Worm (Caenorhabditis elegans) whole organism, mixed stage, embryonic: ENCODE data around the gene flp-8.

ENCODE experiments used
- M03D4.4 ChIP-seq: sonication (generic microtip); optimal IDR thresholded peaks from 2 replicates; lab custom pipeline; 2017; ENCODE audit warnings: mild to moderate bottlenecking, missing genetic modification characterization, missing compliant biosample characterization
- bed-3 ChIP-seq: fragments of 200-800 bp; sonication (Bioruptor generic); optimal IDR thresholded peaks from 3 replicates; lab custom pipeline; 2018; ENCODE audit warnings: mild to moderate bottlenecking, missing genetic modification characterization, moderate library complexity, missing compliant biosample characterization
- blmp-1 ChIP-seq: fragments of 150-350 bp; optimal IDR thresholded peaks from 2 replicates; lab custom pipeline; 2014; ENCODE audit warnings: missing biosample characterization, missing genetic modification characterization
- ceh-39 ChIP-seq: fragments of 150-350 bp; optimal IDR thresholded peaks from 2 replicates; lab custom pipeline; 2014; ENCODE audit warnings: missing biosample characterization, missing genetic modification characterization
- ceh-83 ChIP-seq: fragments of 200-800 bp; sonication (Bioruptor generic); optimal IDR thresholded peaks from 2 replicates; lab custom pipeline; 2018; ENCODE audit warnings: mild to moderate bottlenecking, missing genetic modification characterization, missing compliant biosample characterization
- ces-1 ChIP-seq: fragments of 150-350 bp; optimal IDR thresholded peaks from 2 replicates; lab custom pipeline; 2014; ENCODE audit warnings: missing biosample characterization, missing genetic modification reagents, missing genetic modification characterization
- cnd-1 ChIP-seq: fragments of 200-800 bp; sonication (Bioruptor generic); optimal IDR thresholded peaks from 2 replicates; lab custom pipeline; 2018; ENCODE audit warnings: mild to moderate bottlenecking, missing genetic modification characterization, missing compliant biosample characterization
- drap-1 ChIP-seq: fragments of 200-800 bp; sonication (Bioruptor generic); optimal IDR thresholded peaks from 3 replicates; lab custom pipeline; 2018; ENCODE audit warnings: mild to moderate bottlenecking, missing genetic modification characterization, missing compliant biosample characterization
- elt-1 ChIP-seq: sonication (generic microtip); optimal IDR thresholded peaks from 2 replicates; lab custom pipeline; 2017; ENCODE audit warnings: missing genetic modification characterization, mild to moderate bottlenecking, missing compliant biosample characterization, antibody characterized with exemption, moderate library complexity, borderline replicate concordance; ENCODE audit not compliant: insufficient read depth
- elt-3 ChIP-seq: fragments of 150-350 bp; optimal IDR thresholded peaks from 2 replicates; lab custom pipeline; 2014; ENCODE audit warnings: missing biosample characterization, missing genetic modification characterization
- flh-1 ChIP-seq: fragments of 200-800 bp; sonication (Bioruptor generic); optimal IDR thresholded peaks from 2 replicates; lab custom pipeline; 2018; ENCODE audit warnings: mild to moderate bottlenecking, missing genetic modification characterization, moderate library complexity, missing compliant biosample characterization
- ham-2 ChIP-seq: fragments of 200-800 bp; sonication (Bioruptor generic); optimal IDR thresholded peaks from 2 replicates; lab custom pipeline; 2018; ENCODE audit warnings: mild to moderate bottlenecking, missing genetic modification characterization, missing compliant biosample characterization
- hlh-1 ChIP-seq: fragments of 150-350 bp; optimal IDR thresholded peaks from 2 replicates; lab custom pipeline; 2014; ENCODE audit warnings: missing biosample characterization, missing genetic modification reagents, missing genetic modification characterization
- lin-13 ChIP-seq: fragments of 150-350 bp; optimal IDR thresholded peaks from 2 replicates; lab custom pipeline; 2014; ENCODE audit warnings: missing biosample characterization, missing genetic modification characterization
- lin-32 ChIP-seq: fragments of 200-800 bp; sonication (Bioruptor generic); optimal IDR thresholded peaks from 2 replicates; lab custom pipeline; 2018; ENCODE audit warnings: mild to moderate bottlenecking, missing genetic modification characterization, missing compliant biosample characterization
- lsy-2 ChIP-seq: fragments of 150-350 bp; optimal IDR thresholded peaks from 2 replicates; lab custom pipeline; 2014; ENCODE audit warnings: missing biosample characterization, missing genetic modification characterization
- mab-5 ChIP-seq: fragments of 150-350 bp; optimal IDR thresholded peaks from 2 replicates; lab custom pipeline; 2014; ENCODE audit warnings: missing biosample characterization, missing genetic modification characterization
- mep-1 ChIP-seq: fragments of 150-350 bp; optimal IDR thresholded peaks from 2 replicates; lab custom pipeline; 2017; ENCODE audit warnings: missing biosample characterization, missing genetic modification reagents, missing genetic modification characterization, inconsistent platforms
- mls-2 ChIP-seq: sonication (generic microtip); optimal IDR thresholded peaks from 2 replicates; lab custom pipeline; 2016; ENCODE audit warnings: mild to moderate bottlenecking, missing genetic modification characterization, moderate library complexity, missing compliant biosample characterization
- nhr-12 ChIP-seq: fragments of 150-350 bp; optimal IDR thresholded peaks from 2 replicates; lab custom pipeline; 2014; ENCODE audit warnings: missing biosample characterization, missing genetic modification characterization
- nhr-2 ChIP-seq: fragments of 150-350 bp; optimal IDR thresholded peaks from 2 replicates; lab custom pipeline; 2014; ENCODE audit warnings: missing biosample characterization, missing genetic modification characterization
- nhr-237 ChIP-seq: fragments of 150-350 bp; optimal IDR thresholded peaks from 2 replicates; lab custom pipeline; 2014; ENCODE audit warnings: missing biosample characterization, missing genetic modification characterization
- nhr-28 ChIP-seq: fragments of 150-350 bp; optimal IDR thresholded peaks from 2 replicates; lab custom pipeline; 2014; ENCODE audit warnings: missing biosample characterization, missing genetic modification characterization
- nhr-76 ChIP-seq: sonication (generic microtip); optimal IDR thresholded peaks from 2 replicates; lab custom pipeline; 2017; ENCODE audit warnings: missing biosample characterization, missing genetic modification characterization
- pha-4 ChIP-seq: fragments of 150-350 bp; optimal IDR thresholded peaks from 2 replicates; lab custom pipeline; 2018; ENCODE audit warnings: missing biosample characterization, missing genetic modification reagents, missing genetic modification characterization
- sem-2 ChIP-seq: fragments of 200-800 bp; sonication (Bioruptor generic); optimal IDR thresholded peaks from 2 replicates; lab custom pipeline; 2018; ENCODE audit warnings: mild to moderate bottlenecking, missing genetic modification characterization, missing compliant biosample characterization
- snpc-4 ChIP-seq: fragments of 150-350 bp; optimal IDR thresholded peaks from 2 replicates; lab custom pipeline; 2014; ENCODE audit warnings: missing biosample characterization, missing genetic modification characterization
- sptf-1 ChIP-seq: sonication (generic microtip); optimal IDR thresholded peaks from 2 replicates; lab custom pipeline; 2017; ENCODE audit warnings: mild to moderate bottlenecking, missing genetic modification characterization, moderate library complexity, missing compliant biosample characterization
- tbx-8 ChIP-seq: fragments of 200-800 bp; sonication (Bioruptor generic); optimal IDR thresholded peaks from 2 replicates; lab custom pipeline; 2018; ENCODE audit warnings: mild to moderate bottlenecking, missing genetic modification characterization, moderate library complexity, missing compliant biosample characterization
- unc-120 ChIP-seq: sonication (generic microtip); optimal IDR thresholded peaks from 2 replicates; lab custom pipeline; 2017; ENCODE audit warnings: missing genetic modification characterization, missing compliant biosample characterization; ENCODE audit not compliant: poor library complexity, severe bottlenecking
- unc-39 ChIP-seq: fragments of 150-350 bp; optimal IDR thresholded peaks from 2 replicates; lab custom pipeline; 2014; ENCODE audit warnings: missing biosample characterization, missing genetic modification characterization
- unc-62 ChIP-seq: fragments of 150-350 bp; optimal IDR thresholded peaks from 2 replicates; lab custom pipeline; 2014; ENCODE audit warnings: missing biosample characterization, missing genetic modification reagents, missing genetic modification characterization
- zip-8 ChIP-seq: fragments of 150-350 bp; optimal IDR thresholded peaks from 2 replicates; lab custom pipeline; 2014; ENCODE audit warnings: missing biosample characterization, missing genetic modification characterization
- ztf-11 ChIP-seq: fragments of 150-350 bp; optimal IDR thresholded peaks from 2 replicates; lab custom pipeline; 2014; ENCODE audit warnings: missing biosample characterization, missing genetic modification characterization

Gene flp-8

ce11 chrX:14842846-14843369, 38.3 kb upstream of the flp-8 start:
- no peak for TF ChIP-seq sptf-1 (tag; lab: Kevin White, UChicago)
- TF ChIP-seq elt-3 (tag; lab: Kevin White, UChicago), result no peak
- TF ChIP-seq nhr-76 (tag; lab: Kevin White, UChicago), result no peak
- TF ChIP-seq ztf-11 (tag; lab: Kevin White, UChicago), result no peak
- no peak for TF ChIP-seq elt-1 (tag; lab: Kevin White, UChicago)
- TF ChIP-seq flh-1, result no peak
- no peak for TF ChIP-seq M03D4.4

ce11 chrX:14844481-14844880, 36.7 kb upstream of the flp-8 start:
- TF ChIP-seq mep-1 (tag; lab: Kevin White, UChicago), result no peak

DNA sequence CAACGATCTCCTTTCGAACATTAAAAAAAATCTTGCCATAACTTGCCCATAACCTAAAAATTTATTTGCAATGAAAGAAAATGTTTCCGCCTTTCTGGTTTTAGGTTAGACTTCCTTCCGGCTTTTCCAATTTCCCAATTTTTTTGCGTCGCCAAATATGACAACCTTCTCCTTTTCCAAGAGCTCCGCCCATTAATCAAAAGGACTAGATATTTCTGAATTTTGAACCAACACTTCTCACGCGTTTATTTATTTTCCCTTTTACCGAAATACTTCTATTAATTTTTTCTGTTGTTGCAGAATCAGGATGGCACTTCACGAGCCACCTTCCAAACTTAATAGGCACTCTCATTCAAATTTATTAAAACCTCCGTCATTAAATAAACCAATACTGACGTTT, 35.6 kb upstream of the flp-8 start, which contains the start of gene egrh-1:
Gene egrh-1, plus strand, starts transcription at position 301 of the 400 bp plus-strand sequence.
- TF ChIP-seq nhr-28 (tag; lab: Kevin White, UChicago), result no peak
- TF ChIP-seq nhr-237, result no peak
- TF ChIP-seq lsy-2 (tag; lab: Kevin White, UChicago), result no peak
- TF ChIP-seq unc-39, result no peak
- TF ChIP-seq pha-4 (tag; lab: Kevin White, UChicago), result no peak
- no peak for TF ChIP-seq flh-1
- TF ChIP-seq ztf-11 (tag; lab: Kevin White, UChicago), result no peak
- TF ChIP-seq nhr-76 (tag; lab: Kevin White, UChicago), result no peak
- TF ChIP-seq nhr-2 (tag; lab: Kevin White, UChicago), result no peak
- TF ChIP-seq unc-120 (tag; lab: Kevin White, UChicago), result no peak
- no peak for TF ChIP-seq M03D4.4
- TF ChIP-seq ceh-39 (tag; lab: Kevin White, UChicago), result no peak
- no peak for TF ChIP-seq ces-1 (GFP tag; lab: Kevin White, UChicago)

DNA sequence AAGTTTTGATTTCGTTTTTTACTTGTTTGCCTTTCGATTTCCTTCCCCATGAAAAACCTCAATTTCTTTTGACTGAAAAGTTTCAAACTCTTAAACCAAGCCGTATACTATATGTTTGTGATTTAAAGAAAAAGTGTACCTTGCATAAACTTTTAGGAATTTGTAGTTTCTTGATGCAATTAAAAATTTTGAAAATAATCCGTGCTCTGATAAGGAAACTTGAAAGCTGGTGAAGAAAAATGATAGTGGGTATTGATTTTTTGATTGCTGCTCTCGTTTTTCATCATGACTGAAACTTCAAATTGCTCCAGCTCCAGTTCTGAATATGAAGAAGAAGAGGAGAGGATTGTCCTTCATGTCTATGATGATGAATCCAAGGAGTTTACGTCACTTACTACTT, 32.2 kb upstream of the flp-8 start, which contains the start of gene acd-3:
Gene acd-3, plus strand, starts transcription at position 222 of the 400 bp plus-strand sequence.
- no peak for TF ChIP-seq M03D4.4
- no peak for TF ChIP-seq mab-5 (tag; lab: Kevin White, UChicago)
- no peak for TF ChIP-seq bed-3 (GFP tag; lab: Kevin White, UChicago)
- TF ChIP-seq snpc-4 (tag; lab: Kevin White, UChicago), result no peak
- TF ChIP-seq unc-120 (tag; lab: Kevin White, UChicago), result no peak
- no peak for TF ChIP-seq nhr-76 (tag; lab: Kevin White, UChicago)
- TF ChIP-seq cnd-1 (tag; lab: Kevin White, UChicago), result no peak
- TF ChIP-seq, all 35 proteins: peak for 0

ce11 chrX:14851904-14852303, 29.3 kb upstream of the flp-8 start:
- TF ChIP-seq sem-2 (GFP tag; lab: Kevin White, UChicago), result no peak
- TF ChIP-seq ceh-39 (tag; lab: Kevin White, UChicago), result no peak
- TF ChIP-seq mab-5 (tag; lab: Kevin White, UChicago), result no peak
- no peak for TF ChIP-seq nhr-76 (tag; lab: Kevin White, UChicago)
- TF ChIP-seq snpc-4 (tag; lab: Kevin White, UChicago), result no peak
- TF ChIP-seq blmp-1, result no peak
- TF ChIP-seq elt-3 (tag; lab: Kevin White, UChicago), result no peak

ce11 chrX:14853712-14854217, 27.5 kb upstream of the flp-8 start, which contains the start of the genes C27C12.1 and C27C12.4:
Gene C27C12.1 (minus strand): TSS chrX:14853762.
Gene C27C12.4 (plus strand): TSS chrX:14854086.
- peak; percentile 24 for TF ChIP-seq cnd-1 (tag; lab: Kevin White, UChicago)
- no peak for TF ChIP-seq sem-2 (GFP tag; lab: Kevin White, UChicago)
- TF ChIP-seq ceh-39 (tag; lab: Kevin White, UChicago), result peak; percentile 56
- no peak for TF ChIP-seq drap-1 (GFP tag; lab: Kevin White, UChicago)
- TF ChIP-seq tbx-8 (GFP tag; lab: Kevin White, UChicago), result no peak
- TF ChIP-seq lin-13, result peak; percentile 55
- no peak for TF ChIP-seq lin-32 (GFP tag; lab: Kevin White, UChicago)
- TF ChIP-seq nhr-12, result no peak
- TF ChIP-seq elt-3 (tag; lab: Kevin White, UChicago), result no peak
- no peak for TF ChIP-seq zip-8
- peak; percentile 35 for TF ChIP-seq unc-62 (GFP tag; lab: Kevin White, UChicago)
- TF ChIP-seq sptf-1 (tag; lab: Kevin White, UChicago), result no peak
- TF ChIP-seq lsy-2 (tag; lab: Kevin White, UChicago), result peak; percentile 64
- peak; percentile 58 for TF ChIP-seq unc-120 (tag; lab: Kevin White, UChicago)
- no peak for TF ChIP-seq unc-39
- no peak for TF ChIP-seq nhr-28 (tag; lab: Kevin White, UChicago)
- TF ChIP-seq blmp-1, result no peak
- no peak for TF ChIP-seq ham-2 (GFP tag; lab: Kevin White, UChicago)
- peak; percentile 45 for TF ChIP-seq hlh-1 (tag; lab: Kevin White, UChicago)
- no peak for TF ChIP-seq mab-5 (tag; lab: Kevin White, UChicago)
- TF ChIP-seq mep-1 (tag; lab: Kevin White, UChicago), result peak; percentile 73
- peak; percentile 66 for TF ChIP-seq nhr-237
- no peak for TF ChIP-seq nhr-2 (tag; lab: Kevin White, UChicago)
- TF ChIP-seq mls-2 (tag; lab: Kevin White, UChicago), result no peak
- TF ChIP-seq bed-3 (GFP tag; lab: Kevin White, UChicago), result no peak
- TF ChIP-seq ces-1 (GFP tag; lab: Kevin White, UChicago), result peak; percentile 88
- no peak for TF ChIP-seq ceh-83
- TF ChIP-seq M03D4.4, result no peak
- TF ChIP-seq snpc-4 (tag; lab: Kevin White, UChicago), result no peak
- peak; percentile 86 for TF ChIP-seq pha-4 (tag; lab: Kevin White, UChicago)
- no peak for TF ChIP-seq nhr-76 (tag; lab: Kevin White, UChicago)
- TF ChIP-seq elt-1 (tag; lab: Kevin White, UChicago), result no peak
- no peak for TF ChIP-seq flh-1
